Worm (Caenorhabditis elegans): Measurements from ENCODE around the gene lrch-1.

DNA sequence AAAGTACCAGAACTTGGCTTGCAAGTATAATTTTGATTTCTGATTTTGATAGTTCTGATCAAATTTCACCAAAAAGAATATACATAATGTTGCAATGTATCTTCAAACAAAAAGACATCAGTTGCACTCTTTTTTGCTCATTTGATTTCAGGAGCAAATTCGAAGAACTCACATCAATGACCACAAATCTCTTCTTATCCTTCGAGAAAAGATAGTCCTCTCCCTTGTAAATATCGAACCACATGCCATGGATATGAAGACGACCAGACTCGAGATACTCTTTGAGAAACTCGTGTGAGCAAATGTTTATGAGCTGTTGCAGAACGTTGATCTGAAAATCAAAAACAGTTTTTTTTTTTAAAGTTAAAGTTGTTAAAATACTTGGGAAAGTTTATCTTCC, 13.6 kb downstream of the lrch-1 start:
- TF ChIP-seq elt-1 (tag; optimal IDR thresholded peaks at IDR 0.05) (no peak), ceh-82 (tag; optimal IDR thresholded peaks at IDR 0.05) (no peak), elt-2 (tag; optimal IDR thresholded peaks at IDR 0.05) (no peak), nhr-23 (tag; optimal IDR thresholded peaks at IDR 0.05) (no peak)
